Worm (Caenorhabditis elegans) whole organism, dauer: ENCODE measurements around the gene idpp-5.

Experiments used
- unc-62 ChIP-seq: sonication (generic microtip); optimal IDR thresholded peaks from 2 replicates; lab custom pipeline; 2017; ENCODE audit warnings: missing biosample characterization, missing genetic modification reagents, missing genetic modification characterization

idpp-5 gene

DNA sequence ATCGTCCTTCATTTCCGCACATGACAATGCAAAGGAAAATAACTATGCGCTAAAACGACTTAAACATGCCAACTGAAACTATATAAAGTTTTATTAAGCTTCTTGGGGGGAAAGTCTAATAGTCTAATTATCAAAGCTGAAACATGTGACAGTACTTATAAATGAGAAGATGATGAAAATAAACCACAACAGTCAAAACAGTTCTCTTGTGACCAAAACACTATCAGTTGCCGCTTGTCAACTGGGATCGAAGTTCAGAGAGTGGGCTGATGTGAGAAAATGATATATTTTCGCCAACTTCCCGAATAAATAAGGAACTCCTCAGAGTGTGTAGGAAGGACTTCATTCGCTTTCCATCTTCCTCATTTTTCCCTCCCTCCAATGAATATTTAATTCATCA is 29.4 kb upstream of the idpp-5 start:
- no peak for TF ChIP-seq unc-62 (GFP tag; lab: Kevin White, UChicago)

DNA sequence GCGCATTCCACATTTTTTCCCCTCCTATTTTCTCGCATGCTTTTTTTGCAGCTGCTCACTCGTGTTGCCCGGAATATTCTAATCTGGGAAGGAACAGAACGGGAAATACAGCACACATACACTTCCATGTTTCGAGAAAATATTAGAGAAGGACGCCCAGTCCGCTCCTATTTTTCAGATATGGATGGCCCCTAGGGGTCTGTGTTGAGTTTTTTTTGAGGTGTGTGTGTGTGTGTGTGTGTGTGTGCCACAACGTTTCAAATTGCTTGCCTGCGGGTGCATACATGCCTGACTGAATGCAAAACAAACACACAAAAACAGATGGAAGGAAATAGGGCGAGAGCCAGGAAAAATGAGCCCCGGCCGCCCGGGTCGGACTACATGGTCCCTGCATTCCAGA is 29.0 kb upstream of the idpp-5 start:
- TF ChIP-seq unc-62 (GFP tag; lab: Kevin White, UChicago), result no peak

ce11 chrX:3820666-3821065 is 28.1 kb upstream of the idpp-5 start:
- no peak for TF ChIP-seq unc-62 (GFP tag; lab: Kevin White, UChicago)

- no peak for TF ChIP-seq unc-62 (GFP tag; lab: Kevin White, UChicago)
Observed at ce11 chrX:3819697-3820096, 27.1 kb upstream of the idpp-5 start.

DNA sequence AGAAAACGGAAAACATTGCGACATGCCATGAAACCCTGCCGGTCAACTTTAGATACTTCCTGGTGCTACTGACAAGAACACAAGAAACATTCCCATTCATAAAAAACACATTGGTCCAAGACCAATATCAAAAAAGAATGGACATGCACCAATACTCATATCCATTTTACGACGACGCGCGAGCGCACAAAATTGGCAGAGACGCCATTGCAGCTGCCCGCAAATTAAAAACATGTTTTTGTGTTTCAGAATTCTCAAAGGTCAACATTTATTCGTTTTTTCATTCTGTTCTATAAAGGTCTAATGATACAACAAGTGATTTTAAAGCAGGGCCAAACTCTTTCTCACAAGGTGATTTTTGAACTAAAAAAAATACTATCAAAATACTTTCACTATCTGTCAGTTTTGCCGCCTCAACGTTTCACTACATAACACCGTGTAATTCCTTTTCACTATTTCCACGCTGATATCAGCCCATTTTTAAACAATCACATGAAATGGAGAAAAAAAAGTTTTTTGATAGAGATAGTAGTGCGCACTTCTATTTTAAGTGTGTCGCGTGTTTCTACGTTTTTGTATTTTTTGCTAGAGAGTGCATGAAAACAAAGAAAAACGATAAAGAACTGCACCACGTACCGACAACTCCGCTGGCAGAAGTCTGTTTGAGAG is 26.4 kb upstream of the idpp-5 start:
- TF ChIP-seq unc-62 (GFP tag; lab: Kevin White, UChicago), result no peak

DNA sequence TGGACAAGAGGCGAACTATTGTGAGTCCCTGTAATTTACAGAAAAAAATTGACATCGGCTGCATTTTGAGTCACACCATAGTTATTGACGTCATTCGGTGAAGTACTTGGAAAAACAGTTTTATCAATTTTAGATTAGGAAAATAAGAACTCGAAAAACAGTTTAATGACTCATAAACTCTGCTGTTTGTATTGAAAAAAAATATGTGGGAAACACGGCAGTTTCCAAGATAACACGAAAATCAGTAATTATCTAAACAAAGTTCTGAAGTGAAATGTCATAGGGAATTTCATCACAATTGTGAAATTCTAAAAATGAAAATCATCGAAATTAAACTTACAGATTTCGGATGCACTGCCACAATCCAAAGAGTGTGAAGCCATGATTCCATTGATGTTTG is 22.2 kb upstream of the idpp-5 start:
- no peak for TF ChIP-seq unc-62 (GFP tag; lab: Kevin White, UChicago)

- no peak for TF ChIP-seq unc-62 (GFP tag; lab: Kevin White, UChicago)
Observed at ce11 chrX:3807166-3807565, 14.6 kb upstream of the idpp-5 start, which contains the start of gene F35A5.1. F35A5.1 (plus strand) TSS chrX:3807466.

DNA sequence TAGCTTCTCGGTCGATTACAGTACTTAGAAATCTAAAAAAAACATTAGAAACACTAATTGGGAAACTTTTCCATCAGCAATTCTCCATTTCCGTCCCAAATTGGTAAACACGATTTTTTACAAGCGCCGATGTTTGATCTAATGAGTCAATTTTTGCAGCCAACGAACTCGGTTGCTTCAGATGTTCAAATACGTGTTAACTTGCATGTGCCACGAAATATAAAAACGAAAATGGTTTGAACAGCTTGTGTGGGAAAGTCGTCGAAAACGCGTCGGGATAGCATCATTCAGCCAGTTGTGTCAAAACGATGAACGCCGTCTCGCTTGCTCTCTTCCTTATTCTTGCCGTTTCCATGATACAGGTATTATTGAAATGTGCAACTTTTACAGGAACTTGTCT is 12.2 kb upstream of the idpp-5 start, which contains the start of gene F35A5.2:
F35A5.2 (plus strand) TSS at position 301 of the 400 bp plus-strand sequence.
- no peak for TF ChIP-seq unc-62 (GFP tag; lab: Kevin White, UChicago)

DNA sequence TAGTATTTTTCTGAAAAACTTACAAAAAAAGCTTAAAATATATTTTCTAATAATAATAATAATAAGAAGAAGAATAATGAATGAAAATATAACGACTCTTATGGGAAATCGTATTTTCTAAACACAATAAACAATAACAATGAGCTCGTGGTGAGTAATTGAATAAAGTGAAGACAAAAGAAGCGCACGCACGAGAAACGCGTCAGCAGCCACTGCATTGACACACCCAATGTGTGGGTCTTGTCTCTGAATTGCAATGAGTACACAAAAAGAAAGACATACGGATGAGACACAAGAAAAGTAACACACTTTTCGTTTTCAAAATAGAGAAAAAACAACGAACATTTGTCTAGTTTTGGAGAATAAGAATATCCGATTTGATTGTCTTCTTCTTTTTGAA is 10.7 kb upstream of the idpp-5 start, which contains the start of gene F35A5.8:
F35A5.8 (minus strand) TSS at position 151 of the 400 bp plus-strand sequence.
- no peak for TF ChIP-seq unc-62 (GFP tag; lab: Kevin White, UChicago)

DNA sequence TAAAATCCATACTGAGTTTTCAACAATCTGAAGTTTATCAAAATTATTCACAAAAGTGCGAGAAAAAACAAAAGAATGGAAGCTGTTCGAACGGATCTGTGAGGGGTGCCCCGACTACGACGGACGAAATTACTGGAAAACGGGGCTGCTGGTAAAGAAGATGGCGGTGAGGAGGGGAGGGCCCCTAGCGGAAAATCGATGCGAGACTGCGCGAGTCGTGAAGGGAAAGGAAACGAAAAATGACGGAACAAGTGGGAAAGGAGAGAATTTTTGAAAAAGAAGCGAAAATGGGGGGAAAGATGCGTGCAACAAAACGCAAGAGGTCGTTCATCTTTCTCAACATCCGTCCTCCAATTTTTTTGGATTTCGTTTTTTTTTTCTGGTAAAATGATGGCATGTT is 10.1 kb upstream of the idpp-5 start:
- no peak for TF ChIP-seq unc-62 (GFP tag; lab: Kevin White, UChicago)

DNA sequence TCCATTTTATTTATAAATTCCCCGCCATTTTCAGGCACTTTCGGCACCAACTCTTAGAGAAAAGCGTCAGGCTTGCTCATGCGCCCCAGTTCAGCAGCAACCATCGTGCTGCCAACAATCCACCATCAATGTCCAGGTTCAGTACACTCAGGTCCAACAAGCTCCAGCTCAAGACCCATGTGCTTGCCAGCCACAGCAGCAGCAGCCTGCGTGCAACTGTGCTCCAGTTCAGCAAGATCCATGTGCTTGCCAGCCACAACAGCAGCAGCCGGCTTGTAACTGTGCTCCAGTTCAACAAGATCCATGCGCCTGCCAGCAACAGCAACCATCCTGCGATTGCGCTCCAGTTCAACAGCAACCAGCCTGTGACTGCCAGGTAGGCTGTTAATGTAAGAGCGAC is 5.7 kb upstream of the idpp-5 start:
- no peak for TF ChIP-seq unc-62 (GFP tag; lab: Kevin White, UChicago)

DNA sequence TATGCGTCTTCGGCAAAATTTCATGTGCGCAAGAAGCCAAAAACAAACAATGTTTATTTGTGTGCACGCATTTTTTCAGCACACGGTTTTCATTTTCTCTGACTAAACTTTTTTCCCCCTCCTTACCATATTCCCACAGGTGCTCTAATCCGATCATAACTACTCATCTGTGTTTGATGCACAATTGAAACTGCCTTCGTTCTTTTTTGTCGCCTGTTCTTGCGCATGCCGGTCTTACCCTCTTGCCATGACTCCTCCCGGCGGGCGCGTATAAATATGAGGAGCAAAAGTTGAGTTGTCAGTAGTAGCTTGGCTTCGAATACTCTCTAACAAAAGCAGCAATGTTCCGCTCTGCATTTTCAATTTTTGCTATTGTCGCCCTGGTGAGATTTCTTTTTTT is 5.3 kb upstream of the idpp-5 start, which contains the start of gene abu-10:
abu-10 (plus strand) TSS at position 301 of the 400 bp plus-strand sequence.
- no peak for TF ChIP-seq unc-62 (GFP tag; lab: Kevin White, UChicago)

DNA sequence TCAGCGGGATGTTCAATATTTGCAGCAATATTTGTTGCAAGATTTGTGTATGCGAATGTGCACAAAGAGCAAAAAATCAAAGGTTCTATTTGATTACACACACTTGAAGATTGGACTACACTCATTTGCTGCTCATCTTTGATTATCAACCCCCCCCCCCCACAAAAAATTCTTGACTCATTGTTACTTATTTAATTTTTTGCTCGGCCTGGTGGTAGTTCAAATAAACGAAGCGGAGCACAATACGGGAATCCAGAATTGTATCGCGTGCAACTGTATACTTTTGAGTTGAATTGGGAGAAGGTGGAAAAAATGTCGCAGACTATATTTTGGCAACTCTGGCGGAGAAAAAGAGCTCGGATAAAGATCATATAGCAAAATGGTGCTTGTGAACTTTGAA is 3.0 kb upstream of the idpp-5 start, which contains the start of gene F35A5.5:
F35A5.5 (minus strand) TSS at position 101 of the 400 bp plus-strand sequence.
- no peak for TF ChIP-seq unc-62 (GFP tag; lab: Kevin White, UChicago)

- no peak for TF ChIP-seq unc-62 (GFP tag; lab: Kevin White, UChicago)
Observed at ce11 chrX:3794161-3794560, 1.5 kb upstream of the idpp-5 start.

DNA sequence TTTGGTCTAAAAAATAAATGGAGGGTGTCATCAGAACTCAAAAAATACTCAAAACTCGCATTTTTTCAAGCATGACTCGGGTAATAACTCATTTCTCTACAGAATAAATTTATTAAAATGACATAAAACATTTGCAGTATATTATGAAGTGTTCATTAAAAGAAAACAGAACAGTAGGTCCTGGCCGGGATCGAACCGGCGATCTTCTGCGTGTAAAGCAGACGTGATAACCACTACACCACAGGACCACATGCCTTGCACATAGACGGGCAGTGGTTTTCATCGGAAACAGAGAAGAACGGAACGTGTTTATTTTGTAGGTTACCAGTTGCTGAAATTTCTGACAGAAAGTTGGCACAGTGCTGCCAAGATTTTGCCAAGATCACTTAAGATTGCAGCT is 774 bp upstream of the idpp-5 start:
- no peak for TF ChIP-seq unc-62 (GFP tag; lab: Kevin White, UChicago)

DNA sequence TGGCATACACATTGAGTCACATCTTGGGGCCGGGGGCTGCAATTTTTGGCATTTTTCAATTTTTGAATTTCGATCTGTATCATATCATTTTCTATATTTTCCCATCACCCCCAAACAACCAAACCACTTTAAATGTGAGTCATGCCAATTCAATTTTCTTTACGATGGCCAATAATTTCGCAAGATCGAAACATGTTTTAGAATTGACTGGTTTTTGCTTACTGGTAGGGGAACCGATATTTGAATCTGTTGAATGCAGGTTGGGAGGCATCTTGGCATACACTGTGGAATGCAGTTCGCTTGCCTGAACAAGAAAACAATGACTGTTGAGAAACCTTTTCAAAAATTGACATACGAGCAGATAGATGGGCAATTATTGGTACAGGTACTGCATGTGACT is 1.5 kb downstream of the idpp-5 start:
- TF ChIP-seq unc-62 (GFP tag; lab: Kevin White, UChicago), result no peak

DNA sequence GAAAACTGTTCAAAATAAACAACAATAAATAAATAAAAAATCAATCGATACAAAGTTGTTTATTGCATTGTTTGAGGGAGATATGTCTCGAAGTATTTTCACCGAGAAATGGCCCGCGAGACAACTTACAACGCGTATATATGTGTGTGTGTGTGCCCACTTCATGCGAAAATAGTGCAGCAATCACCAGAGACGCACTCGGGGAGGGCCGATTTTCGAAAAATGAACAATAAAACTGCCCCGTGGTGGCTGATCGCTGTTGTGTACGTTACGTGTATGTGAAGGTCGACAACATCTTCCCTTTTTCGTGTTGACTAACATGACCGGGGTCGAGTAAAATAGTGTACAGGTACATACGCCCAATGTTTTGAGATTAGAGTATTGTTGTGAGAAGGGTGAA is 4.1 kb downstream of the idpp-5 start:
- no peak for TF ChIP-seq unc-62 (GFP tag; lab: Kevin White, UChicago)
